Worm (Caenorhabditis elegans) whole organism, L1 larva: ENCODE measurements around the gene cox-6B.

Experiments
- C04F5.9 ChIP-seq: sonication (generic microtip); optimal IDR thresholded peaks from 2 replicates; lab custom pipeline; 2016; ENCODE audit warnings: missing genetic modification characterization, missing compliant biosample characterization
- F16B12.6 ChIP-seq: fragments of 150-350 bp; optimal IDR thresholded peaks from 2 replicates; lab custom pipeline; 2014; ENCODE audit warnings: missing biosample characterization, missing genetic modification characterization
- Y116A8C.19 ChIP-seq: sonication (generic microtip); optimal IDR thresholded peaks from 2 replicates; lab custom pipeline; 2016; ENCODE audit warnings: missing compliant biosample characterization, missing genetic modification characterization, borderline replicate concordance
- ama-1 ChIP-seq: fragments of 150-350 bp; optimal IDR thresholded peaks from 2 replicates; lab custom pipeline; 2014
- blmp-1 ChIP-seq: fragments of 150-350 bp; optimal IDR thresholded peaks from 2 replicates; lab custom pipeline; 2014; ENCODE audit warnings: missing biosample characterization, missing genetic modification characterization
- ceh-8 ChIP-seq: fragments of 200-800 bp; sonication (Bioruptor generic); optimal IDR thresholded peaks from 2 replicates; lab custom pipeline; 2018; ENCODE audit warnings: mild to moderate bottlenecking, missing genetic modification characterization, moderate library complexity, missing compliant biosample characterization
- ceh-82 ChIP-seq, 3 experiments: fragments of 150-350 bp in 1 of 3; sonication (generic microtip) in 2 of 3; optimal IDR thresholded peaks; 2 replicates each; lab custom pipeline; 2014 to 2017; ENCODE audit warnings: missing biosample characterization in 3 of 3, missing genetic modification characterization in 3 of 3
- dpl-1 ChIP-seq, 3 experiments: fragments of 150-350 bp in 2 of 3; sonication (generic microtip) in 1 of 3; optimal IDR thresholded peaks; 2 replicates each; lab custom pipeline; 2014 to 2017; ENCODE audit warnings: missing biosample characterization in 3 of 3, missing genetic modification characterization in 3 of 3, missing genetic modification reagents in 3 of 3
- dsc-1 ChIP-seq: sonication (generic microtip); optimal IDR thresholded peaks from 2 replicates; lab custom pipeline; 2016; ENCODE audit warnings: mild to moderate bottlenecking, missing genetic modification characterization, missing compliant biosample characterization
- efl-1 ChIP-seq, 4 experiments: fragments of 150-350 bp; optimal IDR thresholded peaks in 3 of 4; peaks in 1 of 4; 1 replicate in 1 of 4; 2 replicates in 3 of 4; lab custom pipeline; 2014; ENCODE audit warnings: missing biosample characterization in 2 of 4, missing genetic modification characterization in 2 of 4, missing genetic modification reagents in 2 of 4
- egl-27 ChIP-seq, 2 experiments: fragments of 150-350 bp in 1 of 2; sonication (generic microtip); optimal IDR thresholded peaks; 3 replicates each; lab custom pipeline; 2017 to 2018; ENCODE audit warnings: missing biosample characterization in 2 of 2, missing genetic modification characterization in 2 of 2, missing genetic modification reagents in 2 of 2
- elt-3 ChIP-seq, 6 experiments: fragments of 150-350 bp in 1 of 6; sonication (generic microtip); optimal IDR thresholded peaks; 2 replicates each; lab custom pipeline; 2017 to 2018; ENCODE audit warnings: missing biosample characterization in 6 of 6, missing genetic modification characterization in 6 of 6, inconsistent platforms in 1 of 6
- fkh-10 ChIP-seq: sonication (generic microtip); optimal IDR thresholded peaks from 2 replicates; lab custom pipeline; 2017; ENCODE audit warnings: missing biosample characterization, missing genetic modification reagents, missing genetic modification characterization
- fkh-4 ChIP-seq: sonication (generic microtip); optimal IDR thresholded peaks from 2 replicates; lab custom pipeline; 2016; ENCODE audit warnings: missing compliant biosample characterization, missing genetic modification characterization, borderline replicate concordance
- grh-1 ChIP-seq: fragments of 200-800 bp; sonication (Bioruptor generic); IDR thresholded peaks from 2 replicates; pipeline ENCODE4 v1.3.6; 2022; ENCODE audit warnings: missing genetic modification reagents, missing genetic modification characterization, missing compliant biosample characterization
- hlh-17 ChIP-seq: fragments of 200-800 bp; sonication (Bioruptor generic); optimal IDR thresholded peaks from 2 replicates; lab custom pipeline; 2018; ENCODE audit warnings: missing genetic modification characterization, mild to moderate bottlenecking, missing compliant biosample characterization, moderate library complexity, borderline replicate concordance
- hlh-4 ChIP-seq: sonication (generic microtip); optimal IDR thresholded peaks from 2 replicates; lab custom pipeline; 2016; ENCODE audit warnings: mild to moderate bottlenecking, missing genetic modification characterization, missing compliant biosample characterization
- irx-1 ChIP-seq: sonication (generic microtip); optimal IDR thresholded peaks from 2 replicates; lab custom pipeline; 2016; ENCODE audit warnings: missing genetic modification characterization, missing compliant biosample characterization
- jun-1 ChIP-seq: fragments of 150-350 bp; optimal IDR thresholded peaks from 2 replicates; lab custom pipeline; 2014; ENCODE audit warnings: missing biosample characterization, missing genetic modification reagents, missing genetic modification characterization
- lin-13 ChIP-seq: fragments of 150-350 bp; optimal IDR thresholded peaks from 2 replicates; lab custom pipeline; 2014; ENCODE audit warnings: missing biosample characterization, missing genetic modification reagents, missing genetic modification characterization
- lin-14 ChIP-seq: fragments of 200-800 bp; sonication (Bioruptor generic); optimal IDR thresholded peaks from 2 replicates; lab custom pipeline; 2018; ENCODE audit warnings: mild to moderate bottlenecking, missing genetic modification characterization, moderate library complexity, missing compliant biosample characterization
- lin-35 ChIP-seq, 2 experiments: fragments of 150-350 bp; optimal IDR thresholded peaks; 2 replicates each; lab custom pipeline; 2014; ENCODE audit warnings: missing biosample characterization in 2 of 2, missing genetic modification characterization in 2 of 2, missing genetic modification reagents in 2 of 2
- lsy-2 ChIP-seq, 2 experiments: fragments of 150-350 bp; optimal IDR thresholded peaks; 2 replicates each; lab custom pipeline; 2014; ENCODE audit warnings: missing biosample characterization in 2 of 2, missing genetic modification characterization in 2 of 2
- mab-9 ChIP-seq: fragments of 200-800 bp; sonication (Bioruptor generic); IDR thresholded peaks from 2 replicates; pipeline ENCODE4 v1.3.6; 2022; ENCODE audit warnings: missing genetic modification reagents, missing genetic modification characterization, missing compliant biosample characterization
- mdl-1 ChIP-seq, 2 experiments: fragments of 150-350 bp; optimal IDR thresholded peaks; 2 replicates each; lab custom pipeline; 2014 to 2017; ENCODE audit warnings: missing biosample characterization in 2 of 2, missing genetic modification characterization in 2 of 2, inconsistent platforms in 1 of 2
- mef-2 ChIP-seq: fragments of 150-350 bp; optimal IDR thresholded peaks from 2 replicates; lab custom pipeline; 2014; ENCODE audit warnings: missing biosample characterization, missing genetic modification characterization
- mep-1 ChIP-seq: fragments of 150-350 bp; optimal IDR thresholded peaks from 2 replicates; lab custom pipeline; 2014; ENCODE audit warnings: missing biosample characterization, missing genetic modification characterization
- nhr-11 ChIP-seq: fragments of 150-350 bp; optimal IDR thresholded peaks from 2 replicates; lab custom pipeline; 2014; ENCODE audit warnings: missing biosample characterization, missing genetic modification characterization
- nhr-12 ChIP-seq: sonication (generic microtip); optimal IDR thresholded peaks from 2 replicates; lab custom pipeline; 2017; ENCODE audit warnings: missing biosample characterization, missing genetic modification characterization
- nhr-84 ChIP-seq: sonication (generic microtip); optimal IDR thresholded peaks from 2 replicates; lab custom pipeline; 2017; ENCODE audit warnings: missing biosample characterization, missing genetic modification characterization
- nhr-85 ChIP-seq: sonication (generic microtip); peaks from one replicate; lab custom pipeline; 2016; ENCODE audit warnings: missing genetic modification characterization, inconsistent platforms, missing compliant biosample characterization
- nhr-90 ChIP-seq: sonication (generic microtip); optimal IDR thresholded peaks from 2 replicates; lab custom pipeline; 2016; ENCODE audit warnings: mild to moderate bottlenecking, missing genetic modification characterization, missing compliant biosample characterization; ENCODE audit not compliant: poor library complexity
- snpc-4 ChIP-seq: fragments of 150-350 bp; optimal IDR thresholded peaks from 2 replicates; lab custom pipeline; 2014; ENCODE audit warnings: missing biosample characterization, missing genetic modification characterization
- sox-4 ChIP-seq: sonication (generic microtip); optimal IDR thresholded peaks from 2 replicates; lab custom pipeline; 2016; ENCODE audit warnings: missing genetic modification characterization, missing compliant biosample characterization
- swsn-7 ChIP-seq: sonication (generic microtip); optimal IDR thresholded peaks from 2 replicates; lab custom pipeline; 2016; ENCODE audit warnings: missing genetic modification characterization, missing compliant biosample characterization
- unc-86 ChIP-seq: sonication (generic microtip); optimal IDR thresholded peaks from 2 replicates; lab custom pipeline; 2016; ENCODE audit warnings: missing genetic modification characterization, missing compliant biosample characterization
- unc-98 ChIP-seq: fragments of 200-800 bp; sonication (Bioruptor generic); IDR thresholded peaks from 2 replicates; pipeline ENCODE4 v1.3.6; 2022; ENCODE audit warnings: missing genetic modification characterization, missing compliant biosample characterization
- vab-15 ChIP-seq: sonication (generic microtip); optimal IDR thresholded peaks from 2 replicates; lab custom pipeline; 2017; ENCODE audit warnings: missing genotype, mild to moderate bottlenecking, missing genetic modification characterization, missing compliant biosample characterization
- ztf-11 ChIP-seq, 2 experiments: sonication (generic microtip); optimal IDR thresholded peaks; 2 replicates each; lab custom pipeline; 2016 to 2017; ENCODE audit warnings: missing genetic modification characterization in 2 of 2, missing biosample characterization in 1 of 2, missing compliant biosample characterization in 1 of 2
- ztf-4 ChIP-seq: fragments of 150-350 bp; optimal IDR thresholded peaks from 2 replicates; lab custom pipeline; 2014; ENCODE audit warnings: missing biosample characterization, missing genetic modification characterization

Gene cox-6B

ce11 chrIII:2768635-2769034, 69.2 kb downstream of the cox-6B start, which contains the start of gene swsn-3 (continued):
- peak; percentile 56 to 88 (median 77) for TF ChIP-seq ceh-82 (tag; optimal IDR thresholded peaks at IDR 0.05; lab: Kevin White, UChicago)
- no peak for TF ChIP-seq nhr-12 (tag; lab: Kevin White, UChicago)
- peak; percentile 85 for TF ChIP-seq swsn-7 (tag; lab: Kevin White, UChicago)
- peak; percentile 77 for TF ChIP-seq blmp-1 (tag; lab: Kevin White, UChicago)
- peak; percentile 91 for TF ChIP-seq nhr-90 (tag; lab: Kevin White, UChicago)
- TF ChIP-seq irx-1 (tag; lab: Kevin White, UChicago) = peak; percentile 82
- no peak for TF ChIP-seq vab-15
- peak; percentile 68 for TF ChIP-seq C04F5.9 (tag; lab: Kevin White, UChicago)
- TF ChIP-seq F16B12.6 (tag; lab: Kevin White, UChicago) = peak; percentile 72
- peak; percentile 88 for TF ChIP-seq lin-13 (GFP tag; lab: Kevin White, UChicago)
- TF ChIP-seq lin-14 (GFP tag; lab: Kevin White, UChicago) = peak; percentile 86

ce11 chrIII:2769078-2769477, 69.6 kb downstream of the cox-6B start:
- no peak for TF ChIP-seq snpc-4 (tag; lab: Kevin White, UChicago)
- peak; percentile 3 to 75 for TF ChIP-seq efl-1 (optimal IDR thresholded peaks at IDR 0.05; lab: Kevin White, UChicago)
- peak; percentile 64 to 97 for TF ChIP-seq efl-1 (GFP tag; optimal IDR thresholded peaks at IDR 0.05 in 1 of 2; lab: Kevin White, UChicago)
- peak in 2 of 3 experiments; percentile 51 to 61 for TF ChIP-seq dpl-1 (GFP tag; optimal IDR thresholded peaks at IDR 0.05; lab: Kevin White, UChicago)
- TF ChIP-seq nhr-84 (tag; lab: Kevin White, UChicago) = no peak
- TF ChIP-seq hlh-4 (tag; lab: Kevin White, UChicago) = no peak
- TF ChIP-seq nhr-11 (tag; lab: Kevin White, UChicago) = no peak
- no peak for TF ChIP-seq nhr-12 (tag; lab: Kevin White, UChicago)
- TF ChIP-seq fkh-4 (tag; lab: Kevin White, UChicago) = no peak
- TF ChIP-seq mdl-1 (tag; optimal IDR thresholded peaks at IDR 0.05; lab: Kevin White, UChicago) = no peak
- no peak for TF ChIP-seq F16B12.6 (tag; lab: Kevin White, UChicago)
- TF ChIP-seq ama-1 (lab: Kevin White, UChicago) = no peak
- TF ChIP-seq dsc-1 (tag; lab: Kevin White, UChicago) = no peak
- no peak for TF ChIP-seq sox-4 (tag; lab: Kevin White, UChicago)
- TF ChIP-seq lin-35 (GFP tag; optimal IDR thresholded peaks at IDR 0.05; lab: Kevin White, UChicago) = peak in 1 of 2 experiments; percentile 33
- no peak for TF ChIP-seq ztf-4 (tag; lab: Kevin White, UChicago)
- TF ChIP-seq mab-9 (GFP tag; lab: Robert Waterston, UW) = no peak
- TF ChIP-seq, all 84 proteins: peak for 3

- TF ChIP-seq unc-98 (GFP tag; lab: Robert Waterston, UW) (no peak), dpl-1 (GFP tag; optimal IDR thresholded peaks at IDR 0.05; lab: Kevin White, UChicago) (no peak), mab-9 (GFP tag; lab: Robert Waterston, UW) (no peak), elt-3 (tag; optimal IDR thresholded peaks at IDR 0.05; lab: Kevin White, UChicago) (no peak), ceh-8 (GFP tag; lab: Kevin White, UChicago) (no peak), egl-27 (tag; optimal IDR thresholded peaks at IDR 0.05; lab: Kevin White, UChicago) (no peak), lin-14 (GFP tag; lab: Kevin White, UChicago) (no peak), unc-86 (tag; lab: Kevin White, UChicago) (no peak)
Measured at ce11 chrIII:2770752-2771151, 71.3 kb downstream of the cox-6B start.

- TF ChIP-seq fkh-10 (GFP tag; lab: Kevin White, UChicago) = no peak
- TF ChIP-seq hlh-4 (tag; lab: Kevin White, UChicago) = no peak
- TF ChIP-seq lin-13 (GFP tag; lab: Kevin White, UChicago) = no peak
- no peak for TF ChIP-seq grh-1
- TF ChIP-seq lin-35 (GFP tag; optimal IDR thresholded peaks at IDR 0.05; lab: Kevin White, UChicago) = no peak
- no peak for TF ChIP-seq ceh-8 (GFP tag; lab: Kevin White, UChicago)
- TF ChIP-seq Y116A8C.19 (tag; lab: Kevin White, UChicago) = no peak
- no peak for TF ChIP-seq dsc-1 (tag; lab: Kevin White, UChicago)
- no peak for TF ChIP-seq hlh-17 (GFP tag; lab: Kevin White, UChicago)
- TF ChIP-seq jun-1 (tag; lab: Kevin White, UChicago) = no peak
- no peak for TF ChIP-seq C04F5.9 (tag; lab: Kevin White, UChicago)
- TF ChIP-seq nhr-85 (tag; lab: Kevin White, UChicago) = no peak
- TF ChIP-seq lsy-2 (tag; optimal IDR thresholded peaks at IDR 0.05; lab: Kevin White, UChicago) = no peak
- no peak for TF ChIP-seq ztf-11 (tag; optimal IDR thresholded peaks at IDR 0.05; lab: Kevin White, UChicago)
- no peak for TF ChIP-seq mef-2
- no peak for TF ChIP-seq mep-1 (tag; lab: Kevin White, UChicago)
- TF ChIP-seq, all 84 proteins: peak for 0
Measured at ce11 chrIII:2778655-2779054, 79.2 kb downstream of the cox-6B start, which contains the start of gene laf-1. Gene laf-1, minus strand, starts transcription at chrIII:2779053.
